Worm (Caenorhabditis elegans) whole organism, L1 larva: ENCODE measurements around the gene R02D5.7.

Experiments used
- C34B4.2 ChIP-seq: sonication (generic microtip); optimal IDR thresholded peaks from 2 replicates; lab custom pipeline; 2017; ENCODE audit warnings: mild to moderate bottlenecking, missing genetic modification characterization, missing compliant biosample characterization
- F16B12.6 ChIP-seq: fragments of 150-350 bp; optimal IDR thresholded peaks from 2 replicates; lab custom pipeline; 2014; ENCODE audit warnings: missing biosample characterization, missing genetic modification characterization
- alr-1 ChIP-seq: fragments of 200-800 bp; sonication (Bioruptor generic); optimal IDR thresholded peaks from 2 replicates; lab custom pipeline; 2018; ENCODE audit warnings: borderline replicate concordance, mild to moderate bottlenecking, missing genetic modification characterization, missing compliant biosample characterization
- ama-1 ChIP-seq: fragments of 150-350 bp; optimal IDR thresholded peaks from 2 replicates; lab custom pipeline; 2014
- blmp-1 ChIP-seq: fragments of 150-350 bp; optimal IDR thresholded peaks from 2 replicates; lab custom pipeline; 2014; ENCODE audit warnings: missing biosample characterization, missing genetic modification characterization
- ceh-63 ChIP-seq: fragments of 200-800 bp; sonication (Bioruptor generic); optimal IDR thresholded peaks from 2 replicates; lab custom pipeline; 2018; ENCODE audit warnings: mild to moderate bottlenecking, missing genetic modification characterization, missing compliant biosample characterization
- ceh-8 ChIP-seq: fragments of 200-800 bp; sonication (Bioruptor generic); optimal IDR thresholded peaks from 2 replicates; lab custom pipeline; 2018; ENCODE audit warnings: mild to moderate bottlenecking, missing genetic modification characterization, moderate library complexity, missing compliant biosample characterization
- ceh-90 ChIP-seq: sonication (generic microtip); optimal IDR thresholded peaks from 2 replicates; lab custom pipeline; 2016; ENCODE audit warnings: missing genetic modification characterization, missing compliant biosample characterization
- dpl-1 ChIP-seq, 3 experiments: fragments of 150-350 bp in 2 of 3; sonication (generic microtip) in 1 of 3; optimal IDR thresholded peaks; 2 replicates each; lab custom pipeline; 2014 to 2017; ENCODE audit warnings: missing biosample characterization in 3 of 3, missing genetic modification characterization in 3 of 3, missing genetic modification reagents in 3 of 3
- dsc-1 ChIP-seq: sonication (generic microtip); optimal IDR thresholded peaks from 2 replicates; lab custom pipeline; 2016; ENCODE audit warnings: mild to moderate bottlenecking, missing genetic modification characterization, missing compliant biosample characterization
- efl-1 ChIP-seq, 4 experiments: fragments of 150-350 bp; optimal IDR thresholded peaks in 3 of 4; peaks in 1 of 4; 1 replicate in 1 of 4; 2 replicates in 3 of 4; lab custom pipeline; 2014; ENCODE audit warnings: missing biosample characterization in 2 of 4, missing genetic modification characterization in 2 of 4, missing genetic modification reagents in 2 of 4
- efl-3 ChIP-seq: fragments of 200-800 bp; sonication (Bioruptor generic); optimal IDR thresholded peaks from 2 replicates; lab custom pipeline; 2018; ENCODE audit warnings: mild to moderate bottlenecking, missing genetic modification characterization, missing compliant biosample characterization
- egl-13 ChIP-seq: sonication (generic microtip); optimal IDR thresholded peaks from 2 replicates; lab custom pipeline; 2016; ENCODE audit warnings: missing genotype, missing genetic modification reagents, missing genetic modification characterization, missing compliant biosample characterization
- fkh-10 ChIP-seq: sonication (generic microtip); optimal IDR thresholded peaks from 2 replicates; lab custom pipeline; 2017; ENCODE audit warnings: missing biosample characterization, missing genetic modification reagents, missing genetic modification characterization
- fkh-4 ChIP-seq: sonication (generic microtip); optimal IDR thresholded peaks from 2 replicates; lab custom pipeline; 2016; ENCODE audit warnings: missing compliant biosample characterization, missing genetic modification characterization, borderline replicate concordance
- fkh-8 ChIP-seq: sonication (generic microtip); optimal IDR thresholded peaks from 2 replicates; lab custom pipeline; 2016; ENCODE audit warnings: mild to moderate bottlenecking, missing genetic modification characterization, missing compliant biosample characterization
- hlh-17 ChIP-seq: fragments of 200-800 bp; sonication (Bioruptor generic); optimal IDR thresholded peaks from 2 replicates; lab custom pipeline; 2018; ENCODE audit warnings: missing genetic modification characterization, mild to moderate bottlenecking, missing compliant biosample characterization, moderate library complexity, borderline replicate concordance
- hlh-4 ChIP-seq: sonication (generic microtip); optimal IDR thresholded peaks from 2 replicates; lab custom pipeline; 2016; ENCODE audit warnings: mild to moderate bottlenecking, missing genetic modification characterization, missing compliant biosample characterization
- hpl-2 ChIP-seq: fragments of 150-350 bp; optimal IDR thresholded peaks from 2 replicates; lab custom pipeline; 2014; ENCODE audit warnings: missing biosample characterization, missing genetic modification reagents, missing genetic modification characterization
- isw-1 ChIP-seq: fragments of 200-800 bp; sonication (Bioruptor generic); IDR thresholded peaks from 2 replicates; pipeline ENCODE4 v1.3.6; 2022; ENCODE audit warnings: missing genetic modification characterization, missing compliant biosample characterization
- lin-35 ChIP-seq, 2 experiments: fragments of 150-350 bp; optimal IDR thresholded peaks; 2 replicates each; lab custom pipeline; 2014; ENCODE audit warnings: missing biosample characterization in 2 of 2, missing genetic modification characterization in 2 of 2, missing genetic modification reagents in 2 of 2
- nhr-11 ChIP-seq: fragments of 150-350 bp; optimal IDR thresholded peaks from 2 replicates; lab custom pipeline; 2014; ENCODE audit warnings: missing biosample characterization, missing genetic modification characterization
- nhr-12 ChIP-seq: sonication (generic microtip); optimal IDR thresholded peaks from 2 replicates; lab custom pipeline; 2017; ENCODE audit warnings: missing biosample characterization, missing genetic modification characterization
- nhr-76 ChIP-seq: sonication (generic microtip); optimal IDR thresholded peaks from 2 replicates; lab custom pipeline; 2017; ENCODE audit warnings: missing biosample characterization, missing genetic modification characterization
- nhr-77 ChIP-seq: fragments of 150-350 bp; optimal IDR thresholded peaks from 2 replicates; lab custom pipeline; 2014; ENCODE audit warnings: missing biosample characterization, missing genetic modification characterization
- nhr-84 ChIP-seq: sonication (generic microtip); optimal IDR thresholded peaks from 2 replicates; lab custom pipeline; 2017; ENCODE audit warnings: missing biosample characterization, missing genetic modification characterization
- nhr-85 ChIP-seq: sonication (generic microtip); peaks from one replicate; lab custom pipeline; 2016; ENCODE audit warnings: missing genetic modification characterization, inconsistent platforms, missing compliant biosample characterization
- nhr-90 ChIP-seq: sonication (generic microtip); optimal IDR thresholded peaks from 2 replicates; lab custom pipeline; 2016; ENCODE audit warnings: mild to moderate bottlenecking, missing genetic modification characterization, missing compliant biosample characterization; ENCODE audit not compliant: poor library complexity
- rnt-1 ChIP-seq: sonication (generic microtip); optimal IDR thresholded peaks from 2 replicates; lab custom pipeline; 2016; ENCODE audit warnings: mild to moderate bottlenecking, missing genetic modification characterization, moderate library complexity, missing compliant biosample characterization
- skn-1 ChIP-seq: fragments of 150-350 bp; optimal IDR thresholded peaks from 2 replicates; lab custom pipeline; 2014; ENCODE audit warnings: missing biosample characterization, missing genetic modification characterization
- snpc-4 ChIP-seq: fragments of 150-350 bp; optimal IDR thresholded peaks from 2 replicates; lab custom pipeline; 2014; ENCODE audit warnings: missing biosample characterization, missing genetic modification characterization
- snu-23 ChIP-seq: sonication (generic microtip); optimal IDR thresholded peaks from 2 replicates; lab custom pipeline; 2016; ENCODE audit warnings: missing genetic modification characterization, missing compliant biosample characterization
- tbx-2 ChIP-seq: sonication (generic microtip); optimal IDR thresholded peaks from 2 replicates; lab custom pipeline; 2016; ENCODE audit warnings: missing genetic modification characterization, missing compliant biosample characterization
- tlp-1 ChIP-seq: fragments of 150-350 bp; optimal IDR thresholded peaks from 2 replicates; lab custom pipeline; 2014; ENCODE audit warnings: missing biosample characterization, missing genetic modification characterization
- unc-130 ChIP-seq: fragments of 150-350 bp; optimal IDR thresholded peaks from 2 replicates; lab custom pipeline; 2017; ENCODE audit warnings: missing biosample characterization, missing genetic modification characterization, inconsistent platforms
- unc-86 ChIP-seq: sonication (generic microtip); optimal IDR thresholded peaks from 2 replicates; lab custom pipeline; 2016; ENCODE audit warnings: missing genetic modification characterization, missing compliant biosample characterization
- unc-98 ChIP-seq: fragments of 200-800 bp; sonication (Bioruptor generic); IDR thresholded peaks from 2 replicates; pipeline ENCODE4 v1.3.6; 2022; ENCODE audit warnings: missing genetic modification characterization, missing compliant biosample characterization
- zip-4 ChIP-seq: fragments of 200-800 bp; sonication (Bioruptor generic); optimal IDR thresholded peaks from 2 replicates; lab custom pipeline; 2018; ENCODE audit warnings: mild to moderate bottlenecking, missing genetic modification characterization, moderate library complexity, missing compliant biosample characterization
- ztf-11 ChIP-seq, 2 experiments: sonication (generic microtip); optimal IDR thresholded peaks; 2 replicates each; lab custom pipeline; 2016 to 2017; ENCODE audit warnings: missing genetic modification characterization in 2 of 2, missing biosample characterization in 1 of 2, missing compliant biosample characterization in 1 of 2
- ztf-4 ChIP-seq: fragments of 150-350 bp; optimal IDR thresholded peaks from 2 replicates; lab custom pipeline; 2014; ENCODE audit warnings: missing biosample characterization, missing genetic modification characterization

R02D5.7 gene

DNA sequence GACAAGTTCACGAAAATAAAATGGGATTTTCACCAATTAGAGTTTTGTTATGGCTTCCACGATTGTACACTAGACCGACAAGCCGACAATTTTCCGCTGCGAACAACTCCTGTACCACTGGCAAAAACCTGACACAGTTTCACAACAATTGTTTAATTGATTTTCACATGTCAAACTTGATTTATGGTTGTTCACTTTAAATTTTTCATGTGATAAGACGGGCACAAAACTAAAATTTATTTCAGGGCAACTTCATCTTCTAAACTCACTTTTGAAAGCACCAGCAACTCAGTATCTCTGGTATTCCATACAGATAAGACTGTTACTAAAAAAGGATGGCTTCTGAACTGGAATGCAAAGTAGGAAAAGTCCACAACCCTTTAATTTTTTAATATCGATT, at the start of gene R02D5.7:
Gene R02D5.7, minus strand, starts transcription at position 101 of the 400 bp plus-strand sequence.
- no peak for TF ChIP-seq ama-1
- no peak for TF ChIP-seq ztf-11 (tag; optimal IDR thresholded peaks at IDR 0.05; lab: Kevin White, UChicago)
- TF ChIP-seq rnt-1: no peak
- TF ChIP-seq fkh-10: no peak
- no peak for TF ChIP-seq unc-130
- TF ChIP-seq skn-1: no peak
- no peak for TF ChIP-seq snu-23
- TF ChIP-seq nhr-84 (tag; lab: Kevin White, UChicago): no peak
- no peak for TF ChIP-seq hlh-17 (GFP tag; lab: Kevin White, UChicago)
- no peak for TF ChIP-seq ztf-4 (tag; lab: Kevin White, UChicago)
- TF ChIP-seq hlh-4 (tag; lab: Kevin White, UChicago): no peak
- TF ChIP-seq lin-35 (GFP tag; optimal IDR thresholded peaks at IDR 0.05; lab: Kevin White, UChicago): no peak
- TF ChIP-seq nhr-76 (tag; lab: Kevin White, UChicago): no peak
- no peak for TF ChIP-seq blmp-1 (tag; lab: Kevin White, UChicago)
- no peak for TF ChIP-seq zip-4
- TF ChIP-seq F16B12.6 (tag; lab: Kevin White, UChicago): no peak
- TF ChIP-seq nhr-90 (tag; lab: Kevin White, UChicago): no peak
- no peak for TF ChIP-seq dsc-1 (tag; lab: Kevin White, UChicago)
- no peak for TF ChIP-seq snpc-4 (tag; lab: Kevin White, UChicago)
- TF ChIP-seq unc-86 (tag; lab: Kevin White, UChicago): no peak

- TF ChIP-seq isw-1 (GFP tag; lab: Robert Waterston, UW): no peak
- no peak for TF ChIP-seq unc-98 (GFP tag; lab: Robert Waterston, UW)
- TF ChIP-seq efl-3 (GFP tag; lab: Kevin White, UChicago): no peak
- TF ChIP-seq tbx-2: no peak
These were observed 49.5 kb upstream of the R02D5.7 start, which contains the start of gene kcnl-4 for ce11 chrV:14530813-14531212. Gene kcnl-4 (plus strand): TSS chrV:14531113.

DNA sequence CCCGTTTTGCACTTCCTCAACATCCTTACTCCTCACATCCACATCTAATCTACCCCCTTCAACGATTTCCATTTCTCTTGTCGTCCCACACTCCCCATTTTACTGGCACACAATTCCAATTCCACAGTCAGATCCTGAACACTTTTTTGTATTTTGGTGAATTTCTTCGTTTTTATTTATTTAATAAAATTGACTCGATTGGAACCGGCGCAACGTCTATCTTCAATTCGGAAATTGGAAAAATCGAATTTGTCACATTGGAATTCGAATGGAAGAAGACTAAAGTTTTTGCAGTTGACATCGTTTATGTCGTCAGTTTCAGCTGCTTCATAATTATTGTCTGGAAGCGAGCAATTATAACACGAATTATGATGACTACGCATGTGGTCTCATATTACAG, 45.9 kb upstream of the R02D5.7 start:
- TF ChIP-seq hpl-2 (GFP tag; lab: Kevin White, UChicago) (no peak), ceh-63 (no peak), nhr-85 (tag; lab: Kevin White, UChicago) (no peak), fkh-4 (tag; lab: Kevin White, UChicago) (no peak), snpc-4 (tag; lab: Kevin White, UChicago) (no peak), egl-13 (no peak), F16B12.6 (tag; lab: Kevin White, UChicago) (no peak), nhr-12 (tag; lab: Kevin White, UChicago) (no peak), efl-1 (optimal IDR thresholded peaks at IDR 0.05; lab: Kevin White, UChicago) (no peak), efl-1 (GFP tag; optimal IDR thresholded peaks at IDR 0.05 in 1 of 2; lab: Kevin White, UChicago) (no peak), nhr-11 (tag; lab: Kevin White, UChicago) (no peak), nhr-76 (tag; lab: Kevin White, UChicago) (no peak), nhr-77 (tag; lab: Kevin White, UChicago) (no peak), dpl-1 (GFP tag; optimal IDR thresholded peaks at IDR 0.05; lab: Kevin White, UChicago) (no peak), ceh-90 (tag; lab: Kevin White, UChicago) (no peak), alr-1 (tag; lab: Kevin White, UChicago) (no peak), ceh-8 (GFP tag; lab: Kevin White, UChicago) (no peak), fkh-8 (no peak), C34B4.2 (no peak), tlp-1 (tag; lab: Kevin White, UChicago) (no peak)
- TF ChIP-seq, all 84 proteins: peak for 0
